Worm (Caenorhabditis elegans) whole organism, L4/young adult: ENCODE data around the gene elt-1.
"Not testable (repeated sequence)": the region's sequence is repeated elsewhere in the genome, so short reads cannot be mapped to it uniquely, and the experiment has no call there.

Experiments used
- W03F9.2 ChIP-seq: fragments of 150-350 bp; optimal IDR thresholded peaks from 2 replicates; lab custom pipeline; 2014; ENCODE audit warnings: missing biosample characterization, missing genetic modification characterization
- dao-5 ChIP-seq: sonication (generic microtip); optimal IDR thresholded peaks from 2 replicates; lab custom pipeline; 2016; ENCODE audit warnings: missing genotype, missing genetic modification characterization, moderate library complexity, missing compliant biosample characterization
- him-1 ChIP-seq: sonication (generic microtip); optimal IDR thresholded peaks from 2 replicates; lab custom pipeline; 2016; ENCODE audit warnings: missing genotype, missing genetic modification reagents, missing genetic modification characterization, missing compliant biosample characterization

elt-1 gene

ce11 chrIV:9614695-9615094, at the start of gene elt-1:
Gene elt-1, plus strand, starts transcription at chrIV:9614995.
- no peak for TF ChIP-seq W03F9.2 (tag; lab: Kevin White, UChicago)
- TF ChIP-seq dao-5 = no peak
- TF ChIP-seq him-1 (tag; lab: Kevin White, UChicago) = no peak

ce11 chrIV:9566505-9566904, 48.3 kb upstream of the elt-1 start, which contains the start of gene lron-14:
Gene lron-14, minus strand, starts transcription at chrIV:9566605.
- TF ChIP-seq him-1 (tag; lab: Kevin White, UChicago) (no peak), W03F9.2 (tag; lab: Kevin White, UChicago) (no peak), dao-5 (no peak)

- TF ChIP-seq W03F9.2 (tag; lab: Kevin White, UChicago) = no peak
- TF ChIP-seq dao-5 = no peak
- TF ChIP-seq him-1 (tag; lab: Kevin White, UChicago) = no peak
Observed at ce11 chrIV:9580021-9580420, 34.8 kb upstream of the elt-1 start, which contains the start of gene npr-2. Gene npr-2, minus strand, starts transcription at chrIV:9580121.

- TF ChIP-seq dao-5 (no peak), W03F9.2 (tag; lab: Kevin White, UChicago) (no peak), him-1 (tag; lab: Kevin White, UChicago) (no peak)
Observed at ce11 chrIV:9584352-9584751, 30.4 kb upstream of the elt-1 start.

- TF ChIP-seq W03F9.2 (tag; lab: Kevin White, UChicago) (peak; percentile 26), dao-5 (no peak), him-1 (tag; lab: Kevin White, UChicago) (no peak)
Observed at ce11 chrIV:9588784-9589457, 25.9 kb upstream of the elt-1 start, which contains the start of gene trcs-1. Gene trcs-1, minus strand, starts transcription at chrIV:9588834.

ce11 chrIV:9592413-9592812, 22.4 kb upstream of the elt-1 start, which contains the start of gene pei-1:
Gene pei-1, minus strand, starts transcription at chrIV:9592513.
- TF ChIP-seq dao-5 (no peak), him-1 (tag; lab: Kevin White, UChicago) (no peak), W03F9.2 (tag; lab: Kevin White, UChicago) (no peak)

- TF ChIP-seq him-1 (tag; lab: Kevin White, UChicago) (no peak), W03F9.2 (tag; lab: Kevin White, UChicago) (no peak), dao-5 (no peak)
Observed at ce11 chrIV:9593456-9593855, 21.3 kb upstream of the elt-1 start, which contains the start of gene spp-18. Gene spp-18, plus strand, starts transcription at chrIV:9593712.

- not testable (repeated sequence) for TF ChIP-seq him-1 (tag; lab: Kevin White, UChicago); dao-5; W03F9.2 (tag; lab: Kevin White, UChicago)
Observed at ce11 chrIV:9595779-9596406, 18.9 kb upstream of the elt-1 start, which contains the start of the genes F27C8.3 and F27C8.2. Gene F27C8.3, minus strand, starts transcription at chrIV:9595879. Gene F27C8.2, plus strand, starts transcription at chrIV:9596356.

- TF ChIP-seq W03F9.2 (tag; lab: Kevin White, UChicago) = no peak
- no peak for TF ChIP-seq dao-5
- TF ChIP-seq him-1 (tag; lab: Kevin White, UChicago) = no peak
Observed at ce11 chrIV:9601595-9601994, 13.2 kb upstream of the elt-1 start, which contains the start of gene aat-1. Gene aat-1, minus strand, starts transcription at chrIV:9601695.

- no peak for TF ChIP-seq dao-5
- no peak for TF ChIP-seq him-1 (tag; lab: Kevin White, UChicago)
- no peak for TF ChIP-seq W03F9.2 (tag; lab: Kevin White, UChicago)
Observed at ce11 chrIV:9607945-9608344, 6.8 kb upstream of the elt-1 start.

ce11 chrIV:9609095-9609494, 5.7 kb upstream of the elt-1 start:
- TF ChIP-seq him-1 (tag; lab: Kevin White, UChicago) (no peak), W03F9.2 (tag; lab: Kevin White, UChicago) (no peak), dao-5 (no peak)

ce11 chrIV:9610923-9611322, 3.9 kb upstream of the elt-1 start:
- TF ChIP-seq dao-5 (no peak), W03F9.2 (tag; lab: Kevin White, UChicago) (no peak), him-1 (tag; lab: Kevin White, UChicago) (no peak)

- TF ChIP-seq dao-5 (no peak), W03F9.2 (tag; lab: Kevin White, UChicago) (no peak), him-1 (tag; lab: Kevin White, UChicago) (no peak)
Observed at ce11 chrIV:9613072-9613590, 1.7 kb upstream of the elt-1 start.

- no peak for TF ChIP-seq him-1 (tag; lab: Kevin White, UChicago)
- no peak for TF ChIP-seq W03F9.2 (tag; lab: Kevin White, UChicago)
- TF ChIP-seq dao-5 = no peak
Observed at ce11 chrIV:9614060-9614459, 735 bp upstream of the elt-1 start.
